Worm (Caenorhabditis elegans): Measurements from ENCODE around the gene cid-1.

DNA sequence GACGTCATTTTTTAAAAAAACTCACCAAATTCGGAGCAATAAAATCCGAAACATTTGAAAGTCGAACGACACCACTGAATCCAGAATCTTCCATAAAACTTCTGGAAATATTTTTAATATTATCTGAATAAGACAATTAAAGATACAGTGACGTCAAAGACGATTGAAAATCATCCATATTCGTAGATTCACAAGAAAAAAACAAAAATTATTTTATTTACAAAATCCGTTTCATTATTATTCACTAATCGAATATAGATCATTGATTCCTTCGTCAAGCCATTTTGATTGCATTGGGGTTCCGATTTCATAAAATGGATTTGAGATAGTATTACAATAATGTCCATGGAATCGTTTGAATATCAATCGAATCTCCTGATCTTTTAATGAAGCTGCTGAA lies 15.0 kb upstream of the cid-1 start, which contains the start of gene oxy-4:
- TF ChIP-seq unc-62 (GFP tag; optimal IDR thresholded peaks at IDR 0.05) (no peak), fos-1 (tag; optimal IDR thresholded peaks at IDR 0.05) (no peak), nhr-237 (tag; optimal IDR thresholded peaks at IDR 0.05) (no peak), zag-1 (tag; optimal IDR thresholded peaks at IDR 0.05) (no peak), nhr-23 (tag; optimal IDR thresholded peaks at IDR 0.05) (no peak), elt-3 (tag; optimal IDR thresholded peaks at IDR 0.05) (no peak), ztf-4 (tag; optimal IDR thresholded peaks at IDR 0.05) (no peak), dmd-4 (tag; optimal IDR thresholded peaks at IDR 0.05) (no peak), lin-13 (GFP tag; optimal IDR thresholded peaks at IDR 0.05) (no peak), ama-1 (optimal IDR thresholded peaks at IDR 0.05) (no peak), ZK546.5 (tag; optimal IDR thresholded peaks at IDR 0.05) (no peak), lin-39 (tag; optimal IDR thresholded peaks at IDR 0.05) (no peak), gmeb-1 (tag; optimal IDR thresholded peaks at IDR 0.05) (no peak), mdl-1 (tag; optimal IDR thresholded peaks at IDR 0.05) (no peak)

All from whole organism, L2 larva.